Fruit fly (Drosophila melanogaster) whole organism: ENCODE measurements around the gene spict.

Experiments
- CG8478 ChIP-seq: fragments of >200 bp; optimal IDR thresholded peaks from 2 replicates; lab custom pipeline; 2018; ENCODE audit warnings: inconsistent platforms
- Dll ChIP-seq: fragments of >200 bp; optimal IDR thresholded peaks from 2 replicates; lab custom pipeline; 2017
- EcR ChIP-seq, 2 experiments: fragments of >200 bp; optimal IDR thresholded peaks; 2 replicates each; lab custom pipeline; 2017; ENCODE audit warnings: missing biosample characterization in 2 of 2, missing genetic modification characterization in 2 of 2, missing genetic modification reagents in 2 of 2
- pan ChIP-seq: fragments of >200 bp; optimal IDR thresholded peaks from 2 replicates; lab custom pipeline; 2017
- psq ChIP-seq: fragments of >200 bp; optimal IDR thresholded peaks from 2 replicates; lab custom pipeline; 2017
- usp ChIP-seq: fragments of >200 bp; optimal IDR thresholded peaks from 2 replicates; lab custom pipeline; 2017; ENCODE audit warnings: missing biosample characterization, missing genetic modification characterization, mixed read lengths

spict gene

dm6 chr2L:12712852-12713251, 8.3 kb downstream of the spict start, which contains the start of gene CG5787:
Gene CG5787, minus strand, starts transcription at chr2L:12712952.
- TF ChIP-seq EcR (GFP tag; optimal IDR thresholded peaks at IDR 0.05; lab: Kevin White, UChicago) (no peak), psq (lab: Kevin White, UChicago) (no peak), Dll (no peak), usp (GFP tag; lab: Kevin White, UChicago) (no peak), pan (lab: Kevin White, UChicago) (no peak), CG8478 (lab: Kevin White, UChicago) (no peak)

- TF ChIP-seq usp (GFP tag; lab: Kevin White, UChicago) (no peak), EcR (GFP tag; optimal IDR thresholded peaks at IDR 0.05; lab: Kevin White, UChicago) (no peak), CG8478 (lab: Kevin White, UChicago) (no peak), psq (lab: Kevin White, UChicago) (no peak), pan (lab: Kevin White, UChicago) (no peak), Dll (no peak)
These were observed 14.2 kb downstream of the spict start, which contains the start of gene MRP for dm6 chr2L:12718437-12719376. Gene MRP, plus strand, starts transcription at chr2L:12719045.

- TF ChIP-seq usp (GFP tag; lab: Kevin White, UChicago), result no peak
- TF ChIP-seq psq (lab: Kevin White, UChicago), result no peak
- no peak for TF ChIP-seq CG8478 (lab: Kevin White, UChicago)
- TF ChIP-seq EcR (GFP tag; optimal IDR thresholded peaks at IDR 0.05; lab: Kevin White, UChicago), result no peak
- TF ChIP-seq pan (lab: Kevin White, UChicago), result no peak
- no peak for TF ChIP-seq Dll
These were observed 15.3 kb downstream of the spict start for dm6 chr2L:12719712-12720429.

- TF ChIP-seq psq (lab: Kevin White, UChicago) (no peak), CG8478 (lab: Kevin White, UChicago) (no peak)
These were observed 16.2 kb downstream of the spict start for dm6 chr2L:12720430-12721396.

- no peak for TF ChIP-seq pan (lab: Kevin White, UChicago)
- TF ChIP-seq EcR (GFP tag; optimal IDR thresholded peaks at IDR 0.05; lab: Kevin White, UChicago), result no peak
- no peak for TF ChIP-seq usp (GFP tag; lab: Kevin White, UChicago)
- no peak for TF ChIP-seq CG8478 (lab: Kevin White, UChicago)
- no peak for TF ChIP-seq Dll
- no peak for TF ChIP-seq psq (lab: Kevin White, UChicago)
These were observed 17.3 kb downstream of the spict start, which contains the start of gene Pih1D1 for dm6 chr2L:12721794-12722315. Gene Pih1D1, minus strand, starts transcription at chr2L:12721843.

- no peak for TF ChIP-seq usp (GFP tag; lab: Kevin White, UChicago)
- TF ChIP-seq CG8478 (lab: Kevin White, UChicago), result no peak
- no peak for TF ChIP-seq EcR (GFP tag; optimal IDR thresholded peaks at IDR 0.05; lab: Kevin White, UChicago)
- TF ChIP-seq Dll, result no peak
- no peak for TF ChIP-seq pan (lab: Kevin White, UChicago)
- no peak for TF ChIP-seq psq (lab: Kevin White, UChicago)
These were observed 45.5 kb downstream of the spict start for dm6 chr2L:12750060-12750459.
